Fruit fly (Drosophila melanogaster) whole organism, prepupa: Measurements from ENCODE around the gene CG31381.

ENCODE experiments used
- CG16779 ChIP-seq: fragments of 200-800 bp; sonication (Bioruptor generic); optimal IDR thresholded peaks from 3 replicates; lab custom pipeline; 2017; ENCODE audit warnings: missing biosample characterization, mild to moderate bottlenecking, missing genetic modification characterization
- CG3919 ChIP-seq: fragments of 200-800 bp; sonication (Bioruptor generic); optimal IDR thresholded peaks from 3 replicates; lab custom pipeline; 2016; ENCODE audit warnings: missing biosample characterization, missing genetic modification characterization
- CG6792 ChIP-seq: fragments of 200-800 bp; sonication (Bioruptor generic); optimal IDR thresholded peaks from 3 replicates; lab custom pipeline; 2016; ENCODE audit warnings: missing biosample characterization, missing genetic modification characterization
- CG6854 ChIP-seq: fragments of 200-800 bp; sonication (Bioruptor generic); optimal IDR thresholded peaks from 2 replicates; lab custom pipeline; 2017; ENCODE audit warnings: missing biosample characterization, mild to moderate bottlenecking, missing genetic modification characterization
- CG7368 ChIP-seq: fragments of 200-800 bp; sonication (Bioruptor generic); optimal IDR thresholded peaks from 3 replicates; lab custom pipeline; 2016; ENCODE audit warnings: missing biosample characterization, missing genetic modification characterization
- CG8319 ChIP-seq: fragments of 200-800 bp; sonication (Bioruptor generic); optimal IDR thresholded peaks from 3 replicates; lab custom pipeline; 2016; ENCODE audit warnings: missing biosample characterization, missing genetic modification characterization
- Eip78C ChIP-seq: fragments of 200-800 bp; sonication (Bioruptor generic); peaks from one replicate; lab custom pipeline; 2016; ENCODE audit warnings: missing biosample characterization, missing genetic modification characterization
- OdsH ChIP-seq: fragments of 200-800 bp; sonication (Bioruptor generic); optimal IDR thresholded peaks from 3 replicates; lab custom pipeline; 2016; ENCODE audit warnings: missing biosample characterization, missing genetic modification characterization
- Smox ChIP-seq: fragments of 200-800 bp; sonication (Bioruptor generic); optimal IDR thresholded peaks from 3 replicates; lab custom pipeline; 2016; ENCODE audit warnings: missing biosample characterization, missing genetic modification characterization
- acj6 ChIP-seq: fragments of 200-800 bp; sonication (Bioruptor generic); optimal IDR thresholded peaks from 3 replicates; lab custom pipeline; 2016; ENCODE audit warnings: missing biosample characterization, missing genetic modification characterization
- dac ChIP-seq: fragments of 200-800 bp; sonication (Bioruptor generic); optimal IDR thresholded peaks from 2 replicates; lab custom pipeline; 2017; ENCODE audit warnings: missing biosample characterization, mild to moderate bottlenecking, missing genetic modification characterization
- eg ChIP-seq: fragments of 200-800 bp; sonication (Bioruptor generic); IDR thresholded peaks from 3 replicates; pipeline ENCODE4 v1.3.6; 2022; ENCODE audit warnings: missing biosample characterization, missing genetic modification characterization

dm6 chr3R:24829887-24830351 lies 46.9 kb upstream of the CG31381 start, which contains the start of the genes Kaz and CG43273:
- no peak for TF ChIP-seq dac
- peak; percentile 89 for TF ChIP-seq Eip78C (GFP tag; lab: Kevin White, UChicago)
- TF ChIP-seq Smox (GFP tag; lab: Kevin White, UChicago), result peak; percentile 61
- TF ChIP-seq OdsH, result no peak
- no peak for TF ChIP-seq CG7368 (GFP tag; lab: Kevin White, UChicago)
- no peak for TF ChIP-seq CG8319
- no peak for TF ChIP-seq eg (GFP tag; lab: Robert Waterston, UW)
- TF ChIP-seq CG16779 (tag; lab: Kevin White, UChicago), result no peak
- no peak for TF ChIP-seq CG3919 (GFP tag; lab: Kevin White, UChicago)
- no peak for TF ChIP-seq CG6792 (GFP tag; lab: Kevin White, UChicago)
- TF ChIP-seq CG6854 (GFP tag; lab: Kevin White, UChicago), result no peak
- peak; percentile 64 for TF ChIP-seq acj6 (GFP tag; lab: Kevin White, UChicago)
